Worm (Caenorhabditis elegans) whole organism, mixed stage, embryonic: ENCODE data around the gene C24H10.2.

Source experiments
- elt-1 ChIP-seq: sonication (generic microtip); optimal IDR thresholded peaks from 2 replicates; lab custom pipeline; 2017; ENCODE audit warnings: missing genetic modification characterization, mild to moderate bottlenecking, missing compliant biosample characterization, antibody characterized with exemption, moderate library complexity, borderline replicate concordance; ENCODE audit not compliant: insufficient read depth
- elt-3 ChIP-seq: fragments of 150-350 bp; optimal IDR thresholded peaks from 2 replicates; lab custom pipeline; 2014; ENCODE audit warnings: missing biosample characterization, missing genetic modification characterization
- lin-13 ChIP-seq: fragments of 150-350 bp; optimal IDR thresholded peaks from 2 replicates; lab custom pipeline; 2014; ENCODE audit warnings: missing biosample characterization, missing genetic modification characterization
- mep-1 ChIP-seq: fragments of 150-350 bp; optimal IDR thresholded peaks from 2 replicates; lab custom pipeline; 2017; ENCODE audit warnings: missing biosample characterization, missing genetic modification reagents, missing genetic modification characterization, inconsistent platforms
- nhr-28 ChIP-seq: fragments of 150-350 bp; optimal IDR thresholded peaks from 2 replicates; lab custom pipeline; 2014; ENCODE audit warnings: missing biosample characterization, missing genetic modification characterization
- snpc-4 ChIP-seq: fragments of 150-350 bp; optimal IDR thresholded peaks from 2 replicates; lab custom pipeline; 2014; ENCODE audit warnings: missing biosample characterization, missing genetic modification characterization
- unc-39 ChIP-seq: fragments of 150-350 bp; optimal IDR thresholded peaks from 2 replicates; lab custom pipeline; 2014; ENCODE audit warnings: missing biosample characterization, missing genetic modification characterization
- unc-62 ChIP-seq: fragments of 150-350 bp; optimal IDR thresholded peaks from 2 replicates; lab custom pipeline; 2014; ENCODE audit warnings: missing biosample characterization, missing genetic modification reagents, missing genetic modification characterization
- ztf-11 ChIP-seq: fragments of 150-350 bp; optimal IDR thresholded peaks from 2 replicates; lab custom pipeline; 2014; ENCODE audit warnings: missing biosample characterization, missing genetic modification characterization

- TF ChIP-seq lin-13 (tag; lab: Kevin White, UChicago): no peak
- no peak for TF ChIP-seq unc-39 (tag; lab: Kevin White, UChicago)
- no peak for TF ChIP-seq elt-1 (tag; lab: Kevin White, UChicago)
- no peak for TF ChIP-seq unc-62 (GFP tag; lab: Kevin White, UChicago)
- TF ChIP-seq mep-1 (tag; lab: Kevin White, UChicago): no peak
- TF ChIP-seq snpc-4 (tag; lab: Kevin White, UChicago): no peak
- no peak for TF ChIP-seq nhr-28 (tag; lab: Kevin White, UChicago)
- TF ChIP-seq ztf-11: no peak
- no peak for TF ChIP-seq elt-3 (tag; lab: Kevin White, UChicago)
Measured at ce11 chrX:5033868-5034267, 30.5 kb upstream of the C24H10.2 start, which contains the start of gene ZC449.4.
